Worm (Caenorhabditis elegans) whole organism, young adult: ENCODE measurements around the gene T10B9.9.

Experiments
- attf-5 ChIP-seq: fragments of 200-800 bp; sonication (Bioruptor generic); optimal IDR thresholded peaks from 2 replicates; lab custom pipeline; 2018; ENCODE audit warnings: mild to moderate bottlenecking, missing genetic modification characterization, missing compliant biosample characterization
- bed-1 ChIP-seq: fragments of 200-800 bp; sonication (Bioruptor generic); IDR thresholded peaks from 2 replicates; pipeline ENCODE4 v1.3.6; 2022; ENCODE audit warnings: missing genetic modification reagents, missing genetic modification characterization, missing compliant biosample characterization
- dpff-1 ChIP-seq: sonication (generic microtip); optimal IDR thresholded peaks from 2 replicates; lab custom pipeline; 2017; ENCODE audit warnings: mild to moderate bottlenecking, missing genetic modification characterization, missing compliant biosample characterization
- pha-4 ChIP-seq: fragments of 150-350 bp; sonication (generic microtip); optimal IDR thresholded peaks from 2 replicates; lab custom pipeline; 2014; ENCODE audit warnings: missing biosample characterization, missing genetic modification reagents, missing genetic modification characterization
- zfh-2 ChIP-seq: fragments of 200-800 bp; sonication (Bioruptor generic); conservative IDR thresholded peaks from 2 replicates; pipeline ENCODE4 v1.3.6; 2022; ENCODE audit warnings: missing genetic modification reagents, missing genetic modification characterization, missing compliant biosample characterization

- TF ChIP-seq attf-5, result no peak
- TF ChIP-seq dpff-1, result no peak
- TF ChIP-seq bed-1 (GFP tag; lab: Robert Waterston, UW), result no peak
- no peak for TF ChIP-seq zfh-2 (GFP tag; lab: Robert Waterston, UW)
- TF ChIP-seq pha-4 (tag; lab: Kevin White, UChicago), result no peak
Observed at ce11 chrII:9752278-9752677, 23.4 kb downstream of the T10B9.9 start.
